Fruit fly (Drosophila melanogaster): ENCODE data around the gene Cnx99A.

Cnx99A gene

DNA sequence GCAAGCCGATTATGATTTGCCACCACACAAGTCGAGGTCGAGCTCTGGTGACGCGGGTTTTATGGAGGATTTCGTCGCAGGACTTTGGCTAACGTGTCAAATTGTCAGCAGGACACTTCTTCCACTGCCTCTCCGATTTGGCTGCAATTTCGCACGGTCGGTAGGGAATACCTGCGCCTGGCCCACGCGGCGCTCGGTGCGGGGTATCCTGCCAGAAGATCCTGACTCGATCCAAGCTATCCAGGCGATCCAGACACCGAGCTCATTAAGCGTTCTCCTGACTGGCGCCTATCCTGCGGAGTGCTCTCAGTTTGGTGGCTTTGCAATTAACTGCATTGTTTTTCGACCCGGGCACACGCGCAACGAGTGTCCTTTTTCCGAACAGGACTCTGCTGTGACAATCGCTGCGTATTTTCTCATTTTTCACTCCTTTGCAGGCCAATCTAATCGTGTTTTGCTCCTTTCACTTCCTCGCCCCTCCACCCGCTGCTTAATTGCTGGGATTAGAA is 12.4 kb downstream of the Cnx99A start:
- TF ChIP-seq Mio (GFP tag; optimal IDR thresholded peaks at IDR 0.05): no peak
- no peak for TF ChIP-seq dmrt93B (GFP tag; optimal IDR thresholded peaks at IDR 0.05)
- no peak for TF ChIP-seq CG32264 (GFP tag; optimal IDR thresholded peaks at IDR 0.05)
- no peak for TF ChIP-seq sage (GFP tag; optimal IDR thresholded peaks at IDR 0.05)
- no peak for TF ChIP-seq brk (GFP tag; optimal IDR thresholded peaks at IDR 0.05)
- TF ChIP-seq usp (GFP tag; optimal IDR thresholded peaks at IDR 0.05): no peak
- no peak for TF ChIP-seq OdsH (GFP tag; optimal IDR thresholded peaks at IDR 0.05)
- no peak for TF ChIP-seq pan (optimal IDR thresholded peaks at IDR 0.05)
- TF ChIP-seq N (GFP tag; optimal IDR thresholded peaks at IDR 0.05): no peak
- TF ChIP-seq Jra (GFP tag; optimal IDR thresholded peaks at IDR 0.05): no peak
- TF ChIP-seq rgr (GFP tag; optimal IDR thresholded peaks at IDR 0.05): no peak
- no peak for TF ChIP-seq Abd-B (GFP tag; optimal IDR thresholded peaks at IDR 0.05)
- no peak for TF ChIP-seq CG9705 (GFP tag; optimal IDR thresholded peaks at IDR 0.05)

- TF ChIP-seq Hr83 (GFP tag; optimal IDR thresholded peaks at IDR 0.05; ENCODE audit: poor library complexity, severe bottlenecking) (no peak), usp (GFP tag; optimal IDR thresholded peaks at IDR 0.05) (no peak), br (GFP tag; optimal IDR thresholded peaks at IDR 0.05) (no peak), Dfd (GFP tag; optimal IDR thresholded peaks at IDR 0.05) (no peak), tai (GFP tag; optimal IDR thresholded peaks at IDR 0.05) (no peak), psq (GFP tag; optimal IDR thresholded peaks at IDR 0.05) (no peak), Sp1 (GFP tag; optimal IDR thresholded peaks at IDR 0.05) (no peak), Dif (GFP tag; optimal IDR thresholded peaks at IDR 0.05; ENCODE audit: partially characterized antibody) (no peak), Rel (GFP tag; optimal IDR thresholded peaks at IDR 0.05) (no peak), Rel (tag; optimal IDR thresholded peaks at IDR 0.05) (no peak), Jra (GFP tag; optimal IDR thresholded peaks at IDR 0.05) (no peak), Vsx2 (GFP tag; optimal IDR thresholded peaks at IDR 0.05; ENCODE audit: partially characterized antibody) (no peak), Mio (GFP tag; optimal IDR thresholded peaks at IDR 0.05) (no peak), GATAd (GFP tag; optimal IDR thresholded peaks at IDR 0.05) (no peak), dmrt93B (GFP tag; optimal IDR thresholded peaks at IDR 0.05) (no peak)
Observed at dm6 chr3R:29304094-29304493, 15.3 kb downstream of the Cnx99A start.

DNA sequence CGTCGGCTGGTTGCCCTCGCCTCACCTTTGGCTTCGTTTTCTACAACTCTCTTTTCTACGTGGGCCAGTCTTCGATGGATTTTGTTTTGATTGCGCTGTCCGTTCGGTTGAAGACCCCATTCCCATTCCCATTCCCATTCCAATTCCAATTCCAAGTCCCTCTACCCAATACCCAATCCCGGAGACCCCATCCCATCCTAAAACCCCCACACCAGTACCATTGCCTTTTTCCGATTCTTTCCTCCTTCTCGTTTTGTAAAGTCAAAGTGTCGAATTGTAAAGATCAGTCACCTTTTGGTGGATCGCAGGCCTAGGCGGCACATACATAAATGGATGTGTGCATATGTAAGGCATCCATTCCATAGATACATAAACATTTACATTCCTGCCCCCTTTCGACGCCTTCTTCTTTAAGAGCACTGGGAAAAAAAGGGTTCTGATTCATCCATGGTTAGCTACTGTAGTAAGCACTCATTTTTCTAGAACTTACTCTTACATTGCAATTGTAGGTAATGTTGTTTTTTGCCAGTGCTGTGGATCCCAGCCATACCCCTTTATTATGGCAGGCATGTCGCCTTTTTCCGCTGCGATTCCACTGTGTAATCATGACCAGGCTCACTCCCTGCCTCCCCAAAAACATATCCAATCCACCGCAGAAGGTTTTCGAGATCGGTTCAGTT is 19.5 kb downstream of the Cnx99A start:
- TF ChIP-seq ey (GFP tag; optimal IDR thresholded peaks at IDR 0.05) (no peak), CG9705 (GFP tag; optimal IDR thresholded peaks at IDR 0.05) (no peak), fru (GFP tag; optimal IDR thresholded peaks at IDR 0.05) (no peak), psq (GFP tag; optimal IDR thresholded peaks at IDR 0.05) (no peak), Dfd (GFP tag; optimal IDR thresholded peaks at IDR 0.05) (no peak), Jra (GFP tag; optimal IDR thresholded peaks at IDR 0.05) (no peak), Dif (GFP tag; optimal IDR thresholded peaks at IDR 0.05; ENCODE audit: partially characterized antibody) (no peak), dmrt93B (GFP tag; optimal IDR thresholded peaks at IDR 0.05) (no peak), Mio (GFP tag; optimal IDR thresholded peaks at IDR 0.05) (no peak), N (GFP tag; optimal IDR thresholded peaks at IDR 0.05) (no peak)

dm6 chr3R:29297815-29298214 is 21.6 kb downstream of the Cnx99A start:
- TF ChIP-seq OdsH (GFP tag; optimal IDR thresholded peaks at IDR 0.05) (no peak), sage (GFP tag; optimal IDR thresholded peaks at IDR 0.05) (no peak), Jra (GFP tag; optimal IDR thresholded peaks at IDR 0.05) (no peak), dl (GFP tag; optimal IDR thresholded peaks at IDR 0.05; ENCODE audit: insufficient read depth in 1 of 2, partially characterized antibody in 2 of 2) (no peak), brk (GFP tag; optimal IDR thresholded peaks at IDR 0.05) (no peak), GATAd (GFP tag; optimal IDR thresholded peaks at IDR 0.05) (no peak), woc (GFP tag; optimal IDR thresholded peaks at IDR 0.05) (no peak)

dm6 chr3R:29297080-29297479 is 22.4 kb downstream of the Cnx99A start, which contains the start of gene CG14506:
Gene CG14506, minus strand, starts transcription at chr3R:29297180.
- TF ChIP-seq fru (GFP tag; optimal IDR thresholded peaks at IDR 0.05) (no peak), Vsx2 (GFP tag; optimal IDR thresholded peaks at IDR 0.05; ENCODE audit: partially characterized antibody) (no peak), br (GFP tag; optimal IDR thresholded peaks at IDR 0.05) (no peak), Sp1 (GFP tag; optimal IDR thresholded peaks at IDR 0.05) (no peak), GATAd (GFP tag; optimal IDR thresholded peaks at IDR 0.05) (no peak), Myc (optimal IDR thresholded peaks at IDR 0.05) (no peak), Rel (GFP tag; optimal IDR thresholded peaks at IDR 0.05) (no peak), Rel (tag; optimal IDR thresholded peaks at IDR 0.05) (no peak), psq (GFP tag; optimal IDR thresholded peaks at IDR 0.05) (no peak), HLH106 (tag; optimal IDR thresholded peaks at IDR 0.05) (no peak), jim (GFP tag; optimal IDR thresholded peaks at IDR 0.05) (no peak), dsf (GFP tag; optimal IDR thresholded peaks at IDR 0.05; ENCODE audit: borderline replicate concordance) (no peak), CrebA (GFP tag; optimal IDR thresholded peaks at IDR 0.05; ENCODE audit: borderline replicate concordance) (no peak), CG32264 (GFP tag; optimal IDR thresholded peaks at IDR 0.05) (no peak), Jra (GFP tag; optimal IDR thresholded peaks at IDR 0.05) (no peak), Dfd (GFP tag; optimal IDR thresholded peaks at IDR 0.05) (no peak), CG9705 (GFP tag; optimal IDR thresholded peaks at IDR 0.05) (no peak), h (GFP tag; optimal IDR thresholded peaks at IDR 0.05) (no peak), dl (GFP tag; optimal IDR thresholded peaks at IDR 0.05; ENCODE audit: insufficient read depth in 1 of 2, partially characterized antibody in 2 of 2) (no peak), sv (GFP tag; optimal IDR thresholded peaks at IDR 0.05) (no peak)

Measured in whole organism, wandering third instar larva.